Worm (Caenorhabditis elegans) whole organism, mixed stage, embryonic: Measurements from ENCODE around the gene nstp-3.

ENCODE experiments used
- M03D4.4 ChIP-seq: sonication (generic microtip); optimal IDR thresholded peaks from 2 replicates; lab custom pipeline; 2017; ENCODE audit warnings: mild to moderate bottlenecking, missing genetic modification characterization, missing compliant biosample characterization
- bed-3 ChIP-seq: fragments of 200-800 bp; sonication (Bioruptor generic); optimal IDR thresholded peaks from 3 replicates; lab custom pipeline; 2018; ENCODE audit warnings: mild to moderate bottlenecking, missing genetic modification characterization, moderate library complexity, missing compliant biosample characterization
- blmp-1 ChIP-seq: fragments of 150-350 bp; optimal IDR thresholded peaks from 2 replicates; lab custom pipeline; 2014; ENCODE audit warnings: missing biosample characterization, missing genetic modification characterization
- ceh-39 ChIP-seq: fragments of 150-350 bp; optimal IDR thresholded peaks from 2 replicates; lab custom pipeline; 2014; ENCODE audit warnings: missing biosample characterization, missing genetic modification characterization
- ceh-43 ChIP-seq: fragments of 200-800 bp; sonication (Bioruptor generic); optimal IDR thresholded peaks from 2 replicates; lab custom pipeline; 2018; ENCODE audit warnings: mild to moderate bottlenecking, missing genetic modification characterization, moderate library complexity, missing compliant biosample characterization
- ceh-83 ChIP-seq: fragments of 200-800 bp; sonication (Bioruptor generic); optimal IDR thresholded peaks from 2 replicates; lab custom pipeline; 2018; ENCODE audit warnings: mild to moderate bottlenecking, missing genetic modification characterization, missing compliant biosample characterization
- ces-1 ChIP-seq: fragments of 150-350 bp; optimal IDR thresholded peaks from 2 replicates; lab custom pipeline; 2014; ENCODE audit warnings: missing biosample characterization, missing genetic modification reagents, missing genetic modification characterization
- cnd-1 ChIP-seq: fragments of 200-800 bp; sonication (Bioruptor generic); optimal IDR thresholded peaks from 2 replicates; lab custom pipeline; 2018; ENCODE audit warnings: mild to moderate bottlenecking, missing genetic modification characterization, missing compliant biosample characterization
- drap-1 ChIP-seq: fragments of 200-800 bp; sonication (Bioruptor generic); optimal IDR thresholded peaks from 3 replicates; lab custom pipeline; 2018; ENCODE audit warnings: mild to moderate bottlenecking, missing genetic modification characterization, missing compliant biosample characterization
- elt-1 ChIP-seq: sonication (generic microtip); optimal IDR thresholded peaks from 2 replicates; lab custom pipeline; 2017; ENCODE audit warnings: missing genetic modification characterization, mild to moderate bottlenecking, missing compliant biosample characterization, antibody characterized with exemption, moderate library complexity, borderline replicate concordance; ENCODE audit not compliant: insufficient read depth
- elt-3 ChIP-seq: fragments of 150-350 bp; optimal IDR thresholded peaks from 2 replicates; lab custom pipeline; 2014; ENCODE audit warnings: missing biosample characterization, missing genetic modification characterization
- flh-1 ChIP-seq: fragments of 200-800 bp; sonication (Bioruptor generic); optimal IDR thresholded peaks from 2 replicates; lab custom pipeline; 2018; ENCODE audit warnings: mild to moderate bottlenecking, missing genetic modification characterization, moderate library complexity, missing compliant biosample characterization
- ham-2 ChIP-seq: fragments of 200-800 bp; sonication (Bioruptor generic); optimal IDR thresholded peaks from 2 replicates; lab custom pipeline; 2018; ENCODE audit warnings: mild to moderate bottlenecking, missing genetic modification characterization, missing compliant biosample characterization
- hlh-1 ChIP-seq: fragments of 150-350 bp; optimal IDR thresholded peaks from 2 replicates; lab custom pipeline; 2014; ENCODE audit warnings: missing biosample characterization, missing genetic modification reagents, missing genetic modification characterization
- lin-13 ChIP-seq: fragments of 150-350 bp; optimal IDR thresholded peaks from 2 replicates; lab custom pipeline; 2014; ENCODE audit warnings: missing biosample characterization, missing genetic modification characterization
- lin-32 ChIP-seq: fragments of 200-800 bp; sonication (Bioruptor generic); optimal IDR thresholded peaks from 2 replicates; lab custom pipeline; 2018; ENCODE audit warnings: mild to moderate bottlenecking, missing genetic modification characterization, missing compliant biosample characterization
- lsy-2 ChIP-seq: fragments of 150-350 bp; optimal IDR thresholded peaks from 2 replicates; lab custom pipeline; 2014; ENCODE audit warnings: missing biosample characterization, missing genetic modification characterization
- mab-5 ChIP-seq: fragments of 150-350 bp; optimal IDR thresholded peaks from 2 replicates; lab custom pipeline; 2014; ENCODE audit warnings: missing biosample characterization, missing genetic modification characterization
- mep-1 ChIP-seq: fragments of 150-350 bp; optimal IDR thresholded peaks from 2 replicates; lab custom pipeline; 2017; ENCODE audit warnings: missing biosample characterization, missing genetic modification reagents, missing genetic modification characterization, inconsistent platforms
- nhr-12 ChIP-seq: fragments of 150-350 bp; optimal IDR thresholded peaks from 2 replicates; lab custom pipeline; 2014; ENCODE audit warnings: missing biosample characterization, missing genetic modification characterization
- nhr-237 ChIP-seq: fragments of 150-350 bp; optimal IDR thresholded peaks from 2 replicates; lab custom pipeline; 2014; ENCODE audit warnings: missing biosample characterization, missing genetic modification characterization
- nhr-28 ChIP-seq: fragments of 150-350 bp; optimal IDR thresholded peaks from 2 replicates; lab custom pipeline; 2014; ENCODE audit warnings: missing biosample characterization, missing genetic modification characterization
- nhr-76 ChIP-seq: sonication (generic microtip); optimal IDR thresholded peaks from 2 replicates; lab custom pipeline; 2017; ENCODE audit warnings: missing biosample characterization, missing genetic modification characterization
- pha-4 ChIP-seq: fragments of 150-350 bp; optimal IDR thresholded peaks from 2 replicates; lab custom pipeline; 2018; ENCODE audit warnings: missing biosample characterization, missing genetic modification reagents, missing genetic modification characterization
- sem-2 ChIP-seq: fragments of 200-800 bp; sonication (Bioruptor generic); optimal IDR thresholded peaks from 2 replicates; lab custom pipeline; 2018; ENCODE audit warnings: mild to moderate bottlenecking, missing genetic modification characterization, missing compliant biosample characterization
- snpc-4 ChIP-seq: fragments of 150-350 bp; optimal IDR thresholded peaks from 2 replicates; lab custom pipeline; 2014; ENCODE audit warnings: missing biosample characterization, missing genetic modification characterization
- sptf-1 ChIP-seq: sonication (generic microtip); optimal IDR thresholded peaks from 2 replicates; lab custom pipeline; 2017; ENCODE audit warnings: mild to moderate bottlenecking, missing genetic modification characterization, moderate library complexity, missing compliant biosample characterization
- unc-120 ChIP-seq: sonication (generic microtip); optimal IDR thresholded peaks from 2 replicates; lab custom pipeline; 2017; ENCODE audit warnings: missing genetic modification characterization, missing compliant biosample characterization; ENCODE audit not compliant: poor library complexity, severe bottlenecking
- unc-39 ChIP-seq: fragments of 150-350 bp; optimal IDR thresholded peaks from 2 replicates; lab custom pipeline; 2014; ENCODE audit warnings: missing biosample characterization, missing genetic modification characterization
- unc-62 ChIP-seq: fragments of 150-350 bp; optimal IDR thresholded peaks from 2 replicates; lab custom pipeline; 2014; ENCODE audit warnings: missing biosample characterization, missing genetic modification reagents, missing genetic modification characterization
- zip-8 ChIP-seq: fragments of 150-350 bp; optimal IDR thresholded peaks from 2 replicates; lab custom pipeline; 2014; ENCODE audit warnings: missing biosample characterization, missing genetic modification characterization

Gene nstp-3

ce11 chrV:5785372-5785771 is 12.7 kb downstream of the nstp-3 start, which contains the start of gene F44E7.7:
Gene F44E7.7, minus strand, starts transcription at chrV:5785472.
- TF ChIP-seq nhr-12 (tag; lab: Kevin White, UChicago) (no peak), lin-13 (tag; lab: Kevin White, UChicago) (no peak), ceh-43 (no peak), unc-39 (tag; lab: Kevin White, UChicago) (no peak), sem-2 (GFP tag; lab: Kevin White, UChicago) (no peak)

- TF ChIP-seq nhr-28 (tag; lab: Kevin White, UChicago) (no peak), sem-2 (GFP tag; lab: Kevin White, UChicago) (no peak), unc-62 (GFP tag; lab: Kevin White, UChicago) (no peak), ceh-39 (tag; lab: Kevin White, UChicago) (no peak), mep-1 (tag; lab: Kevin White, UChicago) (no peak), pha-4 (no peak), drap-1 (GFP tag; lab: Kevin White, UChicago) (no peak), nhr-237 (tag; lab: Kevin White, UChicago) (no peak), sptf-1 (tag; lab: Kevin White, UChicago) (no peak)
These were observed 15.3 kb downstream of the nstp-3 start, which contains the start of gene fbxa-183 for ce11 chrV:5782687-5783086. Gene fbxa-183, minus strand, starts transcription at chrV:5782787.

ce11 chrV:5780713-5781360 is 17.2 kb downstream of the nstp-3 start, which contains the start of gene F44E7.5:
Gene F44E7.5, minus strand, starts transcription at chrV:5780922.
- TF ChIP-seq hlh-1 (tag; lab: Kevin White, UChicago) (no peak), lsy-2 (peak; percentile 20), nhr-76 (tag; lab: Kevin White, UChicago) (no peak), unc-120 (tag; lab: Kevin White, UChicago) (peak; percentile 8), nhr-28 (tag; lab: Kevin White, UChicago) (no peak), sem-2 (GFP tag; lab: Kevin White, UChicago) (no peak), bed-3 (GFP tag; lab: Kevin White, UChicago) (no peak), flh-1 (no peak), zip-8 (peak; percentile 60), unc-62 (GFP tag; lab: Kevin White, UChicago) (no peak), ces-1 (GFP tag; lab: Kevin White, UChicago) (peak; percentile 2), elt-3 (tag; lab: Kevin White, UChicago) (no peak), ceh-39 (tag; lab: Kevin White, UChicago) (peak; percentile 37), drap-1 (GFP tag; lab: Kevin White, UChicago) (no peak), lin-32 (GFP tag; lab: Kevin White, UChicago) (no peak)
- TF ChIP-seq, all 35 proteins: peak for 5

- TF ChIP-seq cnd-1 (tag; lab: Kevin White, UChicago) (no peak), mab-5 (tag; lab: Kevin White, UChicago) (no peak), elt-1 (no peak), lin-32 (GFP tag; lab: Kevin White, UChicago) (no peak), snpc-4 (no peak), ceh-83 (GFP tag; lab: Kevin White, UChicago) (no peak), ham-2 (GFP tag; lab: Kevin White, UChicago) (no peak), flh-1 (no peak), lin-13 (tag; lab: Kevin White, UChicago) (no peak), sem-2 (GFP tag; lab: Kevin White, UChicago) (no peak), ces-1 (GFP tag; lab: Kevin White, UChicago) (no peak), sptf-1 (tag; lab: Kevin White, UChicago) (no peak), lsy-2 (no peak), M03D4.4 (tag; lab: Kevin White, UChicago) (no peak), blmp-1 (tag; lab: Kevin White, UChicago) (no peak), elt-3 (tag; lab: Kevin White, UChicago) (no peak), ceh-43 (no peak), drap-1 (GFP tag; lab: Kevin White, UChicago) (no peak), nhr-76 (tag; lab: Kevin White, UChicago) (no peak)
These were observed 18.0 kb downstream of the nstp-3 start for ce11 chrV:5779984-5780383.
